Worm (Caenorhabditis elegans) whole organism, L4 larva: ENCODE measurements around the gene F54D10.7.

Experiments used
- F37D6.2 ChIP-seq: sonication (generic microtip); optimal IDR thresholded peaks from 2 replicates; lab custom pipeline; 2016; ENCODE audit warnings: mild to moderate bottlenecking, missing genetic modification characterization, missing compliant biosample characterization
- T20F7.1 ChIP-seq: fragments of 200-800 bp; sonication (Bioruptor generic); optimal IDR thresholded peaks from 2 replicates; lab custom pipeline; 2018; ENCODE audit warnings: mild to moderate bottlenecking, missing genetic modification characterization, missing compliant biosample characterization
- ces-1 ChIP-seq: fragments of 150-350 bp; sonication (generic microtip); optimal IDR thresholded peaks from 4 replicates; lab custom pipeline; 2014; ENCODE audit warnings: missing biosample characterization, missing genetic modification reagents, missing genetic modification characterization
- lin-39 ChIP-seq: fragments of 150-350 bp; optimal IDR thresholded peaks from 2 replicates; lab custom pipeline; 2014; ENCODE audit warnings: missing biosample characterization, missing genetic modification reagents, missing genetic modification characterization
- madf-9 ChIP-seq: fragments of 200-800 bp; sonication (Bioruptor generic); conservative IDR thresholded peaks from 2 replicates; pipeline ENCODE4 v1.3.6; 2022; ENCODE audit warnings: missing genetic modification reagents, missing genetic modification characterization, missing compliant biosample characterization
- nhr-76 ChIP-seq: fragments of 150-350 bp; optimal IDR thresholded peaks from 2 replicates; lab custom pipeline; 2014; ENCODE audit warnings: missing biosample characterization, missing genetic modification characterization
- nhr-77 ChIP-seq: fragments of 150-350 bp; optimal IDR thresholded peaks from 2 replicates; lab custom pipeline; 2014; ENCODE audit warnings: missing biosample characterization, missing genetic modification characterization
- pqm-1 ChIP-seq: sonication (generic microtip); optimal IDR thresholded peaks from 2 replicates; lab custom pipeline; 2017; ENCODE audit warnings: missing biosample characterization, missing genetic modification characterization
- snpc-4 ChIP-seq: fragments of 150-350 bp; optimal IDR thresholded peaks from 2 replicates; lab custom pipeline; 2014; ENCODE audit warnings: missing biosample characterization, missing genetic modification characterization
- spr-3 ChIP-seq: fragments of 200-800 bp; sonication (Bioruptor generic); optimal IDR thresholded peaks from 2 replicates; lab custom pipeline; 2018; ENCODE audit warnings: mild to moderate bottlenecking, missing genetic modification characterization, missing compliant biosample characterization
- ztf-11 ChIP-seq: fragments of 150-350 bp; optimal IDR thresholded peaks from 2 replicates; lab custom pipeline; 2014; ENCODE audit warnings: missing biosample characterization, missing genetic modification characterization

- TF ChIP-seq T20F7.1 (GFP tag; lab: Kevin White, UChicago) (no peak), nhr-77 (tag; lab: Kevin White, UChicago) (no peak), nhr-76 (no peak), ces-1 (no peak), F37D6.2 (no peak), ztf-11 (tag; lab: Kevin White, UChicago) (no peak), madf-9 (GFP tag; lab: Robert Waterston, UW) (no peak), pqm-1 (tag; lab: Kevin White, UChicago) (no peak), lin-39 (no peak), snpc-4 (tag; lab: Kevin White, UChicago) (no peak), spr-3 (GFP tag; lab: Kevin White, UChicago) (no peak)
These were observed 43.6 kb upstream of the F54D10.7 start, which contains the start of gene nhr-261 for ce11 chrII:3864652-3865051.
